Worm (Caenorhabditis elegans) whole organism, young adult: ENCODE data around the gene lin-48.

Experiments
- F57A8.1 ChIP-seq: fragments of 200-800 bp; sonication (Bioruptor generic); optimal IDR thresholded peaks from 2 replicates; lab custom pipeline; 2018; ENCODE audit warnings: mild to moderate bottlenecking, missing genetic modification characterization, moderate library complexity, missing compliant biosample characterization
- ama-1 ChIP-seq, 3 experiments: fragments of 150-350 bp in 1 of 3; sonication (generic microtip) in 2 of 3; optimal IDR thresholded peaks; 2 replicates each; lab custom pipeline; 2014 to 2018; ENCODE audit warnings: missing biosample characterization in 2 of 3, missing genetic modification characterization in 2 of 3, missing genetic modification reagents in 2 of 3
- cebp-2 ChIP-seq: fragments of 200-800 bp; sonication (Bioruptor generic); IDR thresholded peaks from 2 replicates; pipeline ENCODE4 v1.3.6; 2022; ENCODE audit warnings: missing genetic modification characterization, missing compliant biosample characterization
- dpl-1 ChIP-seq: fragments of 150-350 bp; optimal IDR thresholded peaks from 2 replicates; lab custom pipeline; 2014; ENCODE audit warnings: missing biosample characterization, missing genetic modification reagents, missing genetic modification characterization
- hlh-12 ChIP-seq: sonication (generic microtip); optimal IDR thresholded peaks from 2 replicates; lab custom pipeline; 2016; ENCODE audit warnings: missing genetic modification characterization, missing compliant biosample characterization
- hrde-1 ChIP-seq: sonication (generic microtip); optimal IDR thresholded peaks from 2 replicates; lab custom pipeline; 2016; ENCODE audit warnings: missing genetic modification characterization, mild to moderate bottlenecking, missing compliant biosample characterization, moderate library complexity, missing genotype, missing genetic modification reagents, borderline replicate concordance
- lin-35 ChIP-seq, 3 experiments: fragments of 150-350 bp in 2 of 3; sonication (generic microtip) in 1 of 3; optimal IDR thresholded peaks; 2 replicates each; lab custom pipeline; 2014 to 2018; ENCODE audit warnings: missing biosample characterization in 3 of 3, missing genetic modification characterization in 3 of 3, missing genetic modification reagents in 3 of 3
- madf-3 ChIP-seq: fragments of 200-800 bp; sonication (Bioruptor generic); IDR thresholded peaks from 2 replicates; pipeline ENCODE4 v1.3.6; 2022; ENCODE audit warnings: missing genetic modification reagents, missing genetic modification characterization, missing compliant biosample characterization
- pha-4 ChIP-seq: fragments of 150-350 bp; sonication (generic microtip); optimal IDR thresholded peaks from 2 replicates; lab custom pipeline; 2014; ENCODE audit warnings: missing biosample characterization, missing genetic modification reagents, missing genetic modification characterization
- ztf-22 ChIP-seq: fragments of 200-800 bp; sonication (Bioruptor generic); optimal IDR thresholded peaks from 2 replicates; lab custom pipeline; 2018; ENCODE audit warnings: mild to moderate bottlenecking, missing genetic modification characterization, moderate library complexity, missing compliant biosample characterization

DNA sequence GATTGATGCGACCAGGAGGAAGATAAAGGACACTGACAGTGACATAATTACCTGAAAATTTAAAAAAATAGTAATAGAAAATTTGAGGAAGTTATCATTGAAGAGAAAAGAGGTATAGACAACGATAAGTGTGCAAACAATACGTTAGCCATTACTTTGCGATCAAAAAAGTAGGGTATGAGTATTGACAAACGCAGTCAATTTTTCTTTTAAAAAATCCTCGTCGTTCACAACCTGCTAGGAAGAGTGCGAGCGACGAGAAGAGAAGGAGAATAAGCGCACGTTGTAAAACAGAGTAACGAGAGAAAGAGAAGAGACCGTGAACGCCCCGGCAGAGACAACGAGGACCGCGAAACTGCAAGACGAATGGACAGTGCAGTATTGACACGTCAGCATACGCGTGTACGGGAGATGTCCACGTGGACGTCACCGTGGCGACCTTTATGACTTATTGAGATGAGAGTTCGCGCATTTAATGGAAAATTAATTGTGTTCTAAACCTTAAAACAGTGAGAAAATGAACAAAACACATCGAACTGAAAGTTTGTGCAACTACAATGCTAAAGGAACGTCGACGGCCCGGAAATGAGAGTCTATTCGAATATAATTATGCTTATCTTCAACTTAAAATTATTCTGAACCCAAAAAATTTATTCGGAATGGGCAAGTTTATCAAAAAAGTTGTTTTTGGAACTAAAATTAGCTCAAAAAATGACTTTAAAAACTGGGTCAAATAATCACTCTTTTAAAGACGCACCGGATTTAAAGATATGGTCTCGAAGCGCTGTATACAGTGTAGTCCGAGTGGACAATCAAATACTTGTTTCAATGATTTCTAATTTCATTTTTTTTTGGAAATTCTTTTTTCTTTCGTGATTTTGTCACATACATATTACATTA, 43.6 kb upstream of the lin-48 start, which contains the start of the genes pdi-1 and C14B1.2:
- TF ChIP-seq madf-3 (0 out of 2 replicates have a peak, but pooled peaks have one; percentile 51), ama-1 (optimal IDR thresholded peaks at IDR 0.05; lab: Kevin White, UChicago) (peak; percentile 29), ama-1 (GFP tag; optimal IDR thresholded peaks at IDR 0.05; lab: Kevin White, UChicago) (no peak), cebp-2 (GFP tag; lab: Robert Waterston, UW) (no peak), F57A8.1 (GFP tag; lab: Kevin White, UChicago) (no peak), lin-35 (GFP tag; optimal IDR thresholded peaks at IDR 0.05; lab: Kevin White, UChicago) (no peak), hrde-1 (tag; lab: Kevin White, UChicago) (no peak), dpl-1 (no peak), hlh-12 (tag; lab: Kevin White, UChicago) (no peak), ztf-22 (no peak), pha-4 (tag; lab: Kevin White, UChicago) (no peak)
